Worm (Caenorhabditis elegans) whole organism, late embryonic: ENCODE data around the gene srx-118.

Experiments
- ceh-31 ChIP-seq: sonication (generic microtip); optimal IDR thresholded peaks from 2 replicates; lab custom pipeline; 2016; ENCODE audit warnings: missing genetic modification characterization, missing compliant biosample characterization
- gmeb-2 ChIP-seq: sonication (generic microtip); optimal IDR thresholded peaks from 2 replicates; lab custom pipeline; 2016; ENCODE audit warnings: missing genetic modification characterization, inconsistent platforms, missing compliant biosample characterization
- nfya-1 ChIP-seq: sonication (generic microtip); optimal IDR thresholded peaks from 2 replicates; lab custom pipeline; 2017; ENCODE audit warnings: missing genetic modification characterization, mild to moderate bottlenecking, missing compliant biosample characterization, antibody characterized with exemption, moderate library complexity
- pqm-1 ChIP-seq: sonication (generic microtip); optimal IDR thresholded peaks from 2 replicates; lab custom pipeline; 2016; ENCODE audit warnings: missing genetic modification characterization, missing compliant biosample characterization
- pros-1 ChIP-seq: fragments of 150-350 bp; optimal IDR thresholded peaks from 2 replicates; lab custom pipeline; 2014; ENCODE audit warnings: missing biosample characterization, missing genetic modification reagents, missing genetic modification characterization
- sox-4 ChIP-seq: sonication (generic microtip); optimal IDR thresholded peaks from 2 replicates; lab custom pipeline; 2017; ENCODE audit warnings: mild to moderate bottlenecking, missing genetic modification characterization, inconsistent platforms, missing compliant biosample characterization

- no peak for TF ChIP-seq pqm-1 (tag; lab: Kevin White, UChicago)
- TF ChIP-seq sox-4 (tag; lab: Kevin White, UChicago): no peak
- TF ChIP-seq ceh-31: no peak
- no peak for TF ChIP-seq pros-1 (tag; lab: Kevin White, UChicago)
- no peak for TF ChIP-seq nfya-1 (tag; lab: Kevin White, UChicago)
- TF ChIP-seq gmeb-2: no peak
Observed at ce11 chrII:12514620-12515019, 11.0 kb upstream of the srx-118 start, which contains the start of gene srh-69.
